Worm (Caenorhabditis elegans) whole organism, midembryonic: ENCODE data around the gene T09A5.14.

ENCODE experiments used
- T22C8.4 ChIP-seq: fragments of 200-800 bp; sonication (Bioruptor generic); IDR thresholded peaks from 2 replicates; pipeline ENCODE4 v1.3.6; 2022; ENCODE audit warnings: missing genetic modification characterization, missing compliant biosample characterization
- cog-1 ChIP-seq: sonication (generic microtip); optimal IDR thresholded peaks from 2 replicates; lab custom pipeline; 2016; ENCODE audit warnings: missing genetic modification characterization, missing compliant biosample characterization
- flt-1 ChIP-seq: fragments of 200-800 bp; sonication (Bioruptor generic); IDR thresholded peaks from 2 replicates; pipeline ENCODE4 v1.3.6; 2022; ENCODE audit warnings: missing genetic modification characterization, missing compliant biosample characterization
- klf-2 ChIP-seq: fragments of 200-800 bp; sonication (Bioruptor generic); conservative IDR thresholded peaks from 2 replicates; pipeline ENCODE4 v1.3.6; 2022; ENCODE audit warnings: missing genetic modification reagents, missing genetic modification characterization, missing compliant biosample characterization
- med-1 ChIP-seq: sonication (generic microtip); optimal IDR thresholded peaks from 2 replicates; lab custom pipeline; 2017; ENCODE audit warnings: missing genetic modification characterization, mild to moderate bottlenecking, missing compliant biosample characterization, antibody characterized with exemption, missing genetic modification reagents; ENCODE audit not compliant: insufficient read depth
- ref-1 ChIP-seq: fragments of 200-800 bp; sonication (Bioruptor generic); conservative IDR thresholded peaks from 2 replicates; pipeline ENCODE4 v1.3.6; 2022; ENCODE audit warnings: missing genetic modification reagents, missing genetic modification characterization, missing compliant biosample characterization
- tab-1 ChIP-seq: fragments of 200-800 bp; sonication (Bioruptor generic); IDR thresholded peaks from 2 replicates; pipeline ENCODE4 v1.3.6; 2022; ENCODE audit warnings: missing genetic modification characterization, missing compliant biosample characterization
- ztf-23 ChIP-seq: fragments of 200-800 bp; sonication (Bioruptor generic); IDR thresholded peaks from 2 replicates; pipeline ENCODE4 v1.3.6; 2022; ENCODE audit warnings: missing genetic modification reagents, missing genetic modification characterization, missing compliant biosample characterization
- ztf-29 ChIP-seq: fragments of 200-800 bp; sonication (Bioruptor generic); IDR thresholded peaks from 2 replicates; pipeline ENCODE4 v1.3.6; 2022; ENCODE audit warnings: missing genetic modification reagents, missing genetic modification characterization, missing compliant biosample characterization

The T09A5.14 gene

ce11 chrII:7801899-7802298 is 30.3 kb upstream of the T09A5.14 start:
- TF ChIP-seq ztf-23 (GFP tag; lab: Robert Waterston, UW) (no peak), flt-1 (GFP tag; lab: Robert Waterston, UW) (no peak), med-1 (GFP tag; lab: Kevin White, UChicago) (no peak), klf-2 (no peak), tab-1 (no peak), cog-1 (tag; lab: Kevin White, UChicago) (no peak)

DNA sequence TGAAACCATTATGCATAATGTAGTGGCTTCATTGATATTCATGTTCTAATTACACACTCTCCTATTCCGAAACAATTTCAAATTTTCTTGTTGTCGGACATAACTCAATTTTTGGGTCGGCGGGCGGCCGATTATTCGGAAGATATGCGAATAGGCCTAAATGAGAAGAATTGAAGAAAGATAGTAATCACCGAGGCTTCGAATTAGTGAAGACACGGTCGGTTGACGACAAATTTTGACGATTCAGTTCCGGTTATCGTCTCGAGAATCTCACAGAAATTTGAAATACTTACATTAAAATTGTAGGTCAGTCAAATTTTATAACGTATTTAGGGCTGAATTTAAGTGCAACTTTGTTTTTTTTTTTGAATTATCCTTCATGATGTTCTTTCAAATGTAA is 29.0 kb upstream of the T09A5.14 start:
- TF ChIP-seq cog-1 (tag; lab: Kevin White, UChicago) (no peak), klf-2 (no peak), ref-1 (GFP tag; lab: Robert Waterston, UW) (no peak), flt-1 (GFP tag; lab: Robert Waterston, UW) (no peak)

DNA sequence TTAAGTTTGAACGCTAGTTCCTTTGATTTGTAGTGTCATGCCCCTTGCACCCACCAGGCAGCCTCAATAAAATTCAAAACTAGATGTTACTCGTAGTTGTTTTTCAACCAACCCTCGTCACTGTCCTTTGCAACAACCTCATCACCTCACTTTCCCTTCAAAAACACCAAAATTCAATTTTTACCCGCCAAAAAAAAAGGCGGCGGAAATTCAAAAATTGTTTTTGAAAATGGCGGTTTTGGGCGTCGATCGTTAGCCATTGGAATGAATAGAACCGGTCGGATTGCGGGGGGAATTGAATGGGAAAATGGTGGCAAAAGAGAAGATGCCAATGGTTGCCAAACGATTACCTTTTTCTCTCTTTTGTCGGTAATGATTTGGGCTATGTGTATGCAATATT is 26.1 kb upstream of the T09A5.14 start:
- TF ChIP-seq tab-1 (no peak), flt-1 (GFP tag; lab: Robert Waterston, UW) (no peak), klf-2 (no peak), T22C8.4 (GFP tag; lab: Robert Waterston, UW) (no peak), med-1 (GFP tag; lab: Kevin White, UChicago) (no peak), ztf-23 (GFP tag; lab: Robert Waterston, UW) (no peak), cog-1 (tag; lab: Kevin White, UChicago) (no peak), ref-1 (GFP tag; lab: Robert Waterston, UW) (no peak), ztf-29 (no peak)

- TF ChIP-seq flt-1 (GFP tag; lab: Robert Waterston, UW) (no peak), ref-1 (GFP tag; lab: Robert Waterston, UW) (no peak), ztf-23 (GFP tag; lab: Robert Waterston, UW) (no peak)
Observed at ce11 chrII:7806872-7807271, 25.3 kb upstream of the T09A5.14 start.

- TF ChIP-seq cog-1 (tag; lab: Kevin White, UChicago) (no peak), ztf-29 (no peak), tab-1 (no peak), klf-2 (no peak), med-1 (GFP tag; lab: Kevin White, UChicago) (no peak), T22C8.4 (GFP tag; lab: Robert Waterston, UW) (no peak), flt-1 (GFP tag; lab: Robert Waterston, UW) (no peak), ztf-23 (GFP tag; lab: Robert Waterston, UW) (no peak), ref-1 (GFP tag; lab: Robert Waterston, UW) (no peak)
Observed at ce11 chrII:7808153-7808552, 24.0 kb upstream of the T09A5.14 start.

ce11 chrII:7808950-7809349 is 23.2 kb upstream of the T09A5.14 start:
- TF ChIP-seq ref-1 (GFP tag; lab: Robert Waterston, UW) (no peak), ztf-23 (GFP tag; lab: Robert Waterston, UW) (no peak), ztf-29 (no peak)

ce11 chrII:7809358-7809914 is 22.7 kb upstream of the T09A5.14 start:
- no peak for TF ChIP-seq ztf-29
- TF ChIP-seq tab-1 = no peak
- peak; percentile 85 for TF ChIP-seq cog-1 (tag; lab: Kevin White, UChicago)
- TF ChIP-seq med-1 (GFP tag; lab: Kevin White, UChicago) = no peak

ce11 chrII:7810162-7810868 is 21.8 kb upstream of the T09A5.14 start:
- TF ChIP-seq T22C8.4 (GFP tag; lab: Robert Waterston, UW) = no peak
- TF ChIP-seq ztf-23 (GFP tag; lab: Robert Waterston, UW) = no peak
- TF ChIP-seq flt-1 (GFP tag; lab: Robert Waterston, UW) = no peak

ce11 chrII:7810869-7811543 is 21.1 kb upstream of the T09A5.14 start, which contains the start of gene cki-1:
TSS of gene cki-1 (plus strand) at chrII:7811240.
- TF ChIP-seq ztf-23 (GFP tag; lab: Robert Waterston, UW) (peak; percentile 61; the same call in 1 of the 2 replicates), med-1 (GFP tag; lab: Kevin White, UChicago) (no peak), tab-1 (0 out of 2 replicates have a peak, but pooled peaks have one; percentile 48), flt-1 (GFP tag; lab: Robert Waterston, UW) (peak; percentile 58), T22C8.4 (GFP tag; lab: Robert Waterston, UW) (no peak), ref-1 (GFP tag; lab: Robert Waterston, UW) (no peak), cog-1 (tag; lab: Kevin White, UChicago) (no peak), ztf-29 (no peak), klf-2 (no peak)

DNA sequence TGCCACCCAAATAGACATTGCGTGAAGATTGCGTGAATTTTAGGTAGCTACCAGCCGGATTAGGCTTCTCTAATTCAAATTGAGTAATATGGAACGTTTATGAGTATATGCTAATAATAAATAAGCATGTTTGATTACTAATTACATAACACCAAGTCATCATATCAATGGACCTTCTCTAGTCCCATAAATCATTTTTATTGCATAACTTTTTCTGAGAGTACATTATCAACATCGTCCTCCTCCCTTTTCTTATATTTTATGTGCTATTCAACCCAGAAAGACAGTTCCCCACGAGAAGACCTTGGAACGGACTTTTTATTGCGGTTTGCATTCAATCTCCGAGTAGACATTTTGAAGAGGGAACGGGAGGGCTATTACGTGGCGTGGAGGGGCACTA is 19.8 kb upstream of the T09A5.14 start:
- TF ChIP-seq ztf-23 (GFP tag; lab: Robert Waterston, UW) (no peak), med-1 (GFP tag; lab: Kevin White, UChicago) (no peak), tab-1 (no peak), flt-1 (GFP tag; lab: Robert Waterston, UW) (peak; percentile 61; the same call in 1 of the 2 replicates), cog-1 (tag; lab: Kevin White, UChicago) (peak; percentile 36), ref-1 (GFP tag; lab: Robert Waterston, UW) (no peak), klf-2 (0 out of 2 replicates have a peak, but pooled peaks have one; percentile 43), ztf-29 (0 out of 2 replicates have a peak, but pooled peaks have one; percentile 26), T22C8.4 (GFP tag; lab: Robert Waterston, UW) (no peak)
